Fruit fly (Drosophila melanogaster) whole organism, pupa: Measurements from ENCODE around the gene Prm.

Experiments
- CG13204 ChIP-seq: fragments of 200-800 bp; sonication (Bioruptor generic); optimal IDR thresholded peaks from 2 replicates; lab custom pipeline; 2018; ENCODE audit warnings: missing biosample characterization, mild to moderate bottlenecking, missing genetic modification characterization, moderate library complexity
- CG32121 ChIP-seq: fragments of 200-800 bp; sonication (Bioruptor generic); IDR thresholded peaks from 2 replicates; pipeline ENCODE4 v1.3.6; 2022; ENCODE audit warnings: missing biosample characterization, missing genetic modification characterization
- Pif1B ChIP-seq: fragments of 200-800 bp; sonication (Bioruptor generic); optimal IDR thresholded peaks from 3 replicates; lab custom pipeline; 2016; ENCODE audit warnings: missing biosample characterization, missing genetic modification characterization

- TF ChIP-seq Pif1B (GFP tag; lab: Kevin White, UChicago) (no peak), CG32121 (no peak), CG13204 (GFP tag; lab: Kevin White, UChicago) (no peak)
Measured at dm6 chr3L:8748839-8749238, 3.7 kb upstream of the Prm start.
